Worm (Caenorhabditis elegans): ENCODE data around the gene B0554.5.

ce11 chrV:438094-438493 lies 13.9 kb downstream of the B0554.5 start, which contains the start of gene B0554.1:
- TF ChIP-seq madf-8 (GFP tag; conservative IDR thresholded peaks at IDR 0.05): no peak
- no peak for TF ChIP-seq hrde-1 (tag; optimal IDR thresholded peaks at IDR 0.05; ENCODE audit: borderline replicate concordance)
- TF ChIP-seq pha-4 (tag; optimal IDR thresholded peaks at IDR 0.05): no peak
- no peak for TF ChIP-seq nfya-1 (tag; optimal IDR thresholded peaks at IDR 0.05; ENCODE audit: borderline replicate concordance, insufficient read depth)
- TF ChIP-seq Y53G8AR.9 (GFP tag; conservative IDR thresholded peaks at IDR 0.05): no peak
- TF ChIP-seq xnd-1 (tag; optimal IDR thresholded peaks at IDR 0.05): no peak
- no peak for TF ChIP-seq madf-3 (GFP tag; IDR thresholded peaks at IDR 0.05)
- no peak for TF ChIP-seq nhr-120 (GFP tag; IDR thresholded peaks at IDR 0.05)
- no peak for TF ChIP-seq ceh-27 (GFP tag; optimal IDR thresholded peaks at IDR 0.05)
- TF ChIP-seq lsl-1 (GFP tag; optimal IDR thresholded peaks at IDR 0.05): no peak
- TF ChIP-seq K11D2.4 (GFP tag; IDR thresholded peaks at IDR 0.05): no peak
- no peak for TF ChIP-seq ceh-40 (GFP tag; IDR thresholded peaks at IDR 0.05)
- TF ChIP-seq snpc-1.3 (tag; optimal IDR thresholded peaks at IDR 0.05; ENCODE audit: insufficient read depth): no peak
